Worm (Caenorhabditis elegans) whole organism, L4 larva: Measurements from ENCODE around the gene F58B6.1.

Experiments
- F44E2.7 ChIP-seq: fragments of 200-800 bp; sonication (Bioruptor generic); IDR thresholded peaks from 2 replicates; pipeline ENCODE4 v2.1.2; 2022; ENCODE audit warnings: missing genetic modification characterization, missing compliant biosample characterization
- R02D3.7 ChIP-seq: fragments of 150-350 bp; sonication (generic microtip); optimal IDR thresholded peaks from 3 replicates; lab custom pipeline; 2014; ENCODE audit warnings: missing biosample characterization, missing genetic modification characterization
- Y48G9A.11 ChIP-seq: fragments of 200-800 bp; sonication (Bioruptor generic); IDR thresholded peaks from 2 replicates; pipeline ENCODE4 v1.3.6; 2022; ENCODE audit warnings: missing genetic modification reagents, missing genetic modification characterization, missing compliant biosample characterization
- Y75B8A.6 ChIP-seq: fragments of 200-800 bp; sonication (Bioruptor generic); IDR thresholded peaks from 2 replicates; pipeline ENCODE4 v1.3.6; 2022; ENCODE audit warnings: missing genetic modification reagents, missing genetic modification characterization, missing compliant biosample characterization
- aha-1 ChIP-seq: fragments of 150-350 bp; peaks from one replicate; lab custom pipeline; 2014; ENCODE audit warnings: missing biosample characterization, missing genetic modification characterization
- aly-2 ChIP-seq: sonication (generic microtip); optimal IDR thresholded peaks from 2 replicates; lab custom pipeline; 2018; ENCODE audit warnings: missing biosample characterization, missing genetic modification characterization
- ama-1 ChIP-seq: fragments of 150-350 bp; optimal IDR thresholded peaks from 2 replicates; lab custom pipeline; 2014; ENCODE audit warnings: inconsistent platforms, mixed read lengths
- arid-1 ChIP-seq: fragments of 200-800 bp; sonication (Bioruptor generic); conservative IDR thresholded peaks from 2 replicates; pipeline ENCODE4 v1.3.6; 2022; ENCODE audit warnings: missing genetic modification reagents, missing genetic modification characterization, missing compliant biosample characterization
- ceh-28 ChIP-seq: fragments of 150-350 bp; optimal IDR thresholded peaks from 2 replicates; lab custom pipeline; 2014; ENCODE audit warnings: missing biosample characterization, missing genetic modification reagents, missing genetic modification characterization
- ceh-44 ChIP-seq: fragments of 200-800 bp; sonication (Bioruptor generic); IDR thresholded peaks from 2 replicates; pipeline ENCODE4 v1.3.6; 2022; ENCODE audit warnings: missing genetic modification reagents, missing genetic modification characterization, missing compliant biosample characterization
- ceh-82 ChIP-seq: sonication (generic microtip); optimal IDR thresholded peaks from 2 replicates; lab custom pipeline; 2017; ENCODE audit warnings: missing biosample characterization, missing genetic modification characterization
- daf-19 ChIP-seq: fragments of 200-800 bp; sonication (Bioruptor generic); conservative IDR thresholded peaks from 2 replicates; pipeline ENCODE4 v1.3.6; 2022; ENCODE audit warnings: missing genetic modification characterization, missing compliant biosample characterization
- daf-8 ChIP-seq: fragments of 200-800 bp; sonication (Bioruptor generic); IDR thresholded peaks from 2 replicates; pipeline ENCODE4 v1.3.6; 2022; ENCODE audit warnings: missing genetic modification characterization, missing compliant biosample characterization
- dmd-9 ChIP-seq: fragments of 200-800 bp; sonication (Bioruptor generic); IDR thresholded peaks from 2 replicates; pipeline ENCODE4 v1.3.6; 2022; ENCODE audit warnings: missing genetic modification reagents, missing genetic modification characterization, missing compliant biosample characterization
- fos-1 ChIP-seq: fragments of 150-350 bp; optimal IDR thresholded peaks from 2 replicates; lab custom pipeline; 2014; ENCODE audit warnings: missing biosample characterization, missing genetic modification characterization
- hif-1 ChIP-seq, 2 experiments: sonication (generic microtip); optimal IDR thresholded peaks; 2 replicates each; lab custom pipeline; 2016 to 2017; ENCODE audit warnings: missing compliant biosample characterization in 2 of 2, missing genetic modification characterization in 2 of 2, missing genetic modification reagents in 2 of 2, missing genotype in 2 of 2, mild to moderate bottlenecking in 1 of 2
- hlh-30 ChIP-seq: sonication (generic microtip); optimal IDR thresholded peaks from 2 replicates; lab custom pipeline; 2017; ENCODE audit warnings: antibody characterized with exemption, mild to moderate bottlenecking, missing genetic modification characterization, missing compliant biosample characterization; ENCODE audit not compliant: insufficient read depth
- hmg-1.1 ChIP-seq: fragments of 200-800 bp; sonication (Bioruptor generic); IDR thresholded peaks from 2 replicates; pipeline ENCODE4 v1.3.6; 2022; ENCODE audit warnings: missing genetic modification reagents, missing genetic modification characterization, missing compliant biosample characterization
- lin-15B ChIP-seq: fragments of 150-350 bp; sonication (generic microtip); optimal IDR thresholded peaks from 3 replicates; lab custom pipeline; 2014; ENCODE audit warnings: missing biosample characterization, missing genetic modification characterization
- lin-29 ChIP-seq: fragments of 200-800 bp; sonication (Bioruptor generic); IDR thresholded peaks from 2 replicates; pipeline ENCODE4 v1.3.6; 2022; ENCODE audit warnings: missing genetic modification reagents, missing genetic modification characterization, missing compliant biosample characterization
- lin-38 ChIP-seq: fragments of 200-800 bp; sonication (Bioruptor generic); IDR thresholded peaks from 2 replicates; pipeline ENCODE4 v1.3.6; 2022; ENCODE audit warnings: missing genetic modification reagents, missing genetic modification characterization, missing compliant biosample characterization
- lin-39 ChIP-seq: fragments of 150-350 bp; optimal IDR thresholded peaks from 2 replicates; lab custom pipeline; 2014; ENCODE audit warnings: missing biosample characterization, missing genetic modification reagents, missing genetic modification characterization
- madf-9 ChIP-seq: fragments of 200-800 bp; sonication (Bioruptor generic); conservative IDR thresholded peaks from 2 replicates; pipeline ENCODE4 v1.3.6; 2022; ENCODE audit warnings: missing genetic modification reagents, missing genetic modification characterization, missing compliant biosample characterization
- mdl-1 ChIP-seq, 2 experiments: fragments of 150-350 bp in 1 of 2; sonication (generic microtip) in 1 of 2; optimal IDR thresholded peaks; 2 replicates each; lab custom pipeline; 2014 to 2017; ENCODE audit warnings: missing biosample characterization in 2 of 2, missing genetic modification characterization in 2 of 2
- mdt-29 ChIP-seq: fragments of 200-800 bp; sonication (Bioruptor generic); IDR thresholded peaks from 2 replicates; pipeline ENCODE4 v1.3.6; 2022; ENCODE audit warnings: missing genetic modification reagents, missing genetic modification characterization, missing compliant biosample characterization
- mep-1 ChIP-seq: fragments of 150-350 bp; sonication (generic microtip); optimal IDR thresholded peaks from 3 replicates; lab custom pipeline; 2014; ENCODE audit warnings: missing biosample characterization, missing genetic modification characterization
- mes-2 ChIP-seq: sonication (generic microtip); optimal IDR thresholded peaks from 2 replicates; lab custom pipeline; 2016; ENCODE audit warnings: missing genotype, mild to moderate bottlenecking, missing genetic modification characterization, missing compliant biosample characterization; ENCODE audit not compliant: poor library complexity, severe bottlenecking
- mxl-3 ChIP-seq: fragments of 200-800 bp; sonication (Bioruptor generic); optimal IDR thresholded peaks from 2 replicates; lab custom pipeline; 2018; ENCODE audit warnings: mild to moderate bottlenecking, missing genetic modification characterization, missing compliant biosample characterization
- nhr-25 ChIP-seq: sonication (generic microtip); optimal IDR thresholded peaks from 2 replicates; lab custom pipeline; 2017; ENCODE audit warnings: missing genetic modification characterization, mild to moderate bottlenecking, missing compliant biosample characterization, antibody characterized with exemption, moderate library complexity, borderline replicate concordance; ENCODE audit not compliant: insufficient read depth
- nhr-6 ChIP-seq: fragments of 150-350 bp; optimal IDR thresholded peaks from 2 replicates; lab custom pipeline; 2014; ENCODE audit warnings: missing biosample characterization, missing genetic modification characterization
- pqm-1 ChIP-seq: sonication (generic microtip); optimal IDR thresholded peaks from 2 replicates; lab custom pipeline; 2017; ENCODE audit warnings: missing biosample characterization, missing genetic modification characterization
- sdz-12 ChIP-seq: fragments of 200-800 bp; sonication (Bioruptor generic); optimal IDR thresholded peaks from 2 replicates; lab custom pipeline; 2018; ENCODE audit warnings: mild to moderate bottlenecking, missing genetic modification characterization, missing compliant biosample characterization
- snpc-1.2 ChIP-seq: fragments of 200-800 bp; sonication (Bioruptor generic); IDR thresholded peaks from 2 replicates; pipeline ENCODE4 v1.3.6; 2022; ENCODE audit warnings: missing genetic modification reagents, missing genetic modification characterization, missing compliant biosample characterization
- spr-1 ChIP-seq: sonication (generic microtip); optimal IDR thresholded peaks from 2 replicates; lab custom pipeline; 2016; ENCODE audit warnings: mild to moderate bottlenecking, missing genetic modification characterization, missing compliant biosample characterization
- spr-3 ChIP-seq: fragments of 200-800 bp; sonication (Bioruptor generic); optimal IDR thresholded peaks from 2 replicates; lab custom pipeline; 2018; ENCODE audit warnings: mild to moderate bottlenecking, missing genetic modification characterization, missing compliant biosample characterization
- unc-130 ChIP-seq: sonication (generic microtip); optimal IDR thresholded peaks from 2 replicates; lab custom pipeline; 2016; ENCODE audit warnings: missing genetic modification reagents, missing genetic modification characterization, missing compliant biosample characterization
- unc-62 ChIP-seq, 3 experiments: fragments of 150-350 bp in 1 of 3; sonication (generic microtip); optimal IDR thresholded peaks in 2 of 3; peaks in 1 of 3; 1 replicate in 1 of 3; 2 replicates in 2 of 3; lab custom pipeline; 2014 to 2017; ENCODE audit warnings: missing biosample characterization in 3 of 3, missing genetic modification characterization in 3 of 3, missing genetic modification reagents in 3 of 3, missing genotype in 1 of 3
- zag-1 ChIP-seq: fragments of 150-350 bp; optimal IDR thresholded peaks from 2 replicates; lab custom pipeline; 2014; ENCODE audit warnings: missing biosample characterization, missing genetic modification characterization
- zip-2 ChIP-seq: fragments of 150-350 bp; optimal IDR thresholded peaks from 2 replicates; lab custom pipeline; 2014; ENCODE audit warnings: missing biosample characterization, missing genetic modification characterization

F58B6.1 gene

DNA sequence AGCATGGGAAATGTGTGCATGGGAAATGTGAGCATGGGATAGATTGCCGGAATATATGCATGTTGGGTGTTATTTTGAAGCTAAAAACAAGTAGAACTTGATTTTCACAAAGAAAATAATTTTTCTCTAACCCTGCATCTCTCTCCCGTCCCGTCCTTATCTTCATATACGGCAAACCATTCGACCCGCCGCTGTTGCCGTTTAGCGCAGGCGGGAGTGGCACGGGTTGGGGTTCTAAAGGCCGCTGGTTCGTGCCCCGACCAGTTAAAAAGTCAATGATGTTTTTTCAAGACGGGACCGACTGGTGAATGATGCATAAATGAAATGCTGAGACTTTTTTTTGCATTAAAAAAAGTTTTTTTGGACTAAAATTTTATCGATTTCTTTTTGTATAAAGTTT lies 6.5 kb upstream of the F58B6.1 start (continued):
- TF ChIP-seq unc-130, result peak; percentile 66
- TF ChIP-seq mxl-3, result peak; percentile 34
- TF ChIP-seq aha-1, result peak; percentile 92
- peak; percentile 74 for TF ChIP-seq madf-9
- TF ChIP-seq Y48G9A.11 (GFP tag; lab: Robert Waterston, UW), result peak; percentile 67
- TF ChIP-seq lin-38 (GFP tag; lab: Robert Waterston, UW), result peak; percentile 76
- no peak for TF ChIP-seq daf-19 (GFP tag; lab: Robert Waterston, UW)
- TF ChIP-seq R02D3.7 (tag; lab: Kevin White, UChicago), result no peak
- peak; percentile 43; the same call in 1 of the 2 replicates for TF ChIP-seq snpc-1.2
- TF ChIP-seq, all 104 proteins: peak for 37

DNA sequence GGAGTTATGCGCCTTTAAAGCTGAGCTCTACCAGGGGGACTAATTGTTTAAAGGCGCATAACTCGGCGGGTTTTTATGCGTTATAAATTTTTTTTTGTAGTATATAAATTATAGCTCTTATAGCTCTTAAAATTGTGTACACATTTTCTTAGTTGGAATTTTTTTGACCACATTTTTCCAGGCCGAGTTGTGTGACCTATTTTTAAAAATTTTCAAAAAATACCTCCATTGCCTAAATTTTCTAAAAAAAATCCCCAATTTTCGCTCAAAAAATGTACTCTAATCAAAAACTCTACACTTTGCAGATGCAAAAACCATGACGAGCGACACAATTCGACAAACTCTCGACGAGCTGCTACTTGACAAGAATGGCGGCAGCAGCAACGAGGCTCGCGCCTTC lies 12.8 kb downstream of the F58B6.1 start, which contains the start of gene exc-6:
Gene exc-6, plus strand, starts transcription at position 301 of the 400 bp plus-strand sequence.
- TF ChIP-seq zag-1 (tag; lab: Kevin White, UChicago) (no peak), unc-62 (GFP tag; optimal IDR thresholded peaks at IDR 0.05 in 1 of 2; lab: Kevin White, UChicago) (peak in 1 of 2 experiments; percentile 61), unc-62 (tag; optimal IDR thresholded peaks at IDR 0.05; lab: Kevin White, UChicago) (no peak)

DNA sequence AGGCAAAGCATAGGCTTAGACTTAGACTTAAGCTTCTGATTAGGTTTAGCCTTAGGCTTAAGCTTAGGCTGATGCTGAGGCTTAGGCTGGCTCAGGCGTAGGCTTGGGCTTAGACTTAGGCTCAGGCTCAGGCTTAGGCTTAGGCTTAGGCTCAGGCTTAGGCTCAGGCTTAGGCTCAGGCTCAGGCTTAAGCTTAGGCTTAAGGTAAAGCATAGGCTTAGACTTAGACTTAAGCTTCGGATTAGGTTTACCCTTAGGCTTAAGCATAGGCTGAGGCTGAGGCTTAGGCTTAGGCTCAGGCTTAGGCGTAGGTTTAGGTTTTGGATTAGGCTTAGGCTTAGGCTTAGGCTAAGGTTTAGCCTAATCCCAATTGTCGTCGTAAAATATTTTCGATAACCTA lies 16.2 kb downstream of the F58B6.1 start:
- no peak for TF ChIP-seq lin-15B (tag; lab: Kevin White, UChicago)
- TF ChIP-seq, all 104 proteins: peak for 0

DNA sequence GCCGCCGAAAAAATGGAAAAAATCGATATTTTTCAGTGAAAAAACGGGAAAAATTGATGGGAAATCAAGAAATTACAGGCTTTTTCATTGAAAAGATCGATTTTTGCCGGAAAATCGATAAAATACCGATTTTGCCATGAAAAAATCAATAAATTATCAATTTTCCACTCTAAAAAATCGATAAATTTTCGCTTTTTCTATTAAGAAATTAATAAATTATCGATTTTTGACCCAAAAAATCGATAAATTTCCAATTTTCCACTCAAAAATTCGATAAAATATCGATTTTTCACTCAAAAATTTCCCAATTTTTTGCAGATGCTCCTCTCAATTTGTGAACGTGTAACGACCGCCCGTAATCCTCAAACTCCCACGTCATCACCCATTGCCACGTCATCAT lies 21.3 kb downstream of the F58B6.1 start:
- TF ChIP-seq hmg-1.1 (no peak), ceh-28 (tag; lab: Kevin White, UChicago) (peak; percentile 86)

DNA sequence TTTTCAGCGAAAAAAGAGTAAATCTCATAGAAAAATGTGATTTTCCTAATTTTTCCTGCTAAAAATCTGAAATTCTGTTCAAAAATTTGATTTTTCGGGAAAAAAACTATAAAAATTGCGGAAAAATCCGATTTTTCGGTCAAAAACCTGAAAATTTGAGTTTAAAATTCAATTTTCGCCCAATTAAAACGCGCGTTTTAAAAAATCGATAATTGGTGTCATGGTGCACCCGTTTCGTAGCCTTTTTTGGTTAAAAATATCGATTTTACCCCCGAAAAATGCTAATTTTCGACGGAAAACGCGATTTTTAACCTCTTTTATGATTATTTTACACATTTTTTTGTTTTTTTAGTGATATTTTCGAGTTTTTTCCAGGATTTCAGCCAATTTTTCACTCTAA lies 30.8 kb downstream of the F58B6.1 start:
- peak; percentile 48 for TF ChIP-seq ceh-28 (tag; lab: Kevin White, UChicago)
- TF ChIP-seq Y75B8A.6 (GFP tag; lab: Robert Waterston, UW), result no peak

DNA sequence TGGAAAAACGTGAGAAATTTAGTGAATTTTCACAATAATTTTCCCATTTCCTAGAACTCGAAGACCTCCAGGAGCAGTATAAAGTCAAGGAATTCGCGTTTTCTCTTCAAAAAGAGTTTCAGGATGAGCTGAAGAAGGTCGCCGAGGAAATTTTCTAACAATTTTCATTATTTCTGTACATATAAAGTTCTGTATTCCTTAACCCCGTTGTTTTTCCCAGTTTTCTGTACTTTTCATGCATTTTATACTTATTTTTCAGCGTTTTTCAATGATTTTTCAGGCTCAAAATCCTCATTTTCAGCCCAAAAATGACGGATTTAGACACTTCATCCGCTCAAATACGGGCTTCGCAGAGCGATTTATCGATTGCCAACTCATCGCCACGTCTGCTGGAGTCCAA lies 34.6 kb downstream of the F58B6.1 start, which contains the start of gene par-2:
Gene par-2, plus strand, starts transcription at position 301 of the 400 bp plus-strand sequence.
- TF ChIP-seq hlh-30 (tag; lab: Kevin White, UChicago) (no peak), lin-15B (tag; lab: Kevin White, UChicago) (no peak), daf-8 (GFP tag; lab: Robert Waterston, UW) (no peak), aly-2 (tag; lab: Kevin White, UChicago) (no peak), pqm-1 (no peak), nhr-6 (tag; lab: Kevin White, UChicago) (no peak), mes-2 (no peak), fos-1 (tag; lab: Kevin White, UChicago) (no peak), sdz-12 (GFP tag; lab: Kevin White, UChicago) (no peak), nhr-25 (no peak), zip-2 (no peak), ceh-44 (no peak)
- TF ChIP-seq, all 104 proteins: peak for 0

DNA sequence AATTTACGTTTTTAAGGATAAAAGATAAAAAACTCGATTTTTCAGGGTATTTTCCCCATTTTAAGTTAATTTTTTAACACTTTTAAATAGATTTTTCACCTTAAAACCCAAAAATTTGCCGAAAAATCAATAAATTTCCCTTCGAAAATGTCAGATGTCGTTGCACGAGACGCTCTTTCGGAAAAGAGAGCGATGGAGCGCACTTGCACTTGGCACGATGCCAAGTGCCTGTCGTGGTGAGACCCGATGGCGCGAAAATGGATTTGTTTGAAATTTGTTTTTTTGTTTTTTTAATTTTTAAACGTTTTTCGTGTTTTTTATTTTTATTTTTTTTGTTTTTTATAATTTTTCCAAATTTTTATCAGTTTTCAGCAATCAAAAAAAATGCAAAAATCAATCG lies 35.2 kb downstream of the F58B6.1 start, which contains the start of the genes rab-18 and kbp-4:
Gene rab-18, minus strand, starts transcription at position 240 of the 400 bp plus-strand sequence.
Gene kbp-4, plus strand, starts transcription at position 366 of the 400 bp plus-strand sequence.
- TF ChIP-seq mdl-1 (tag; optimal IDR thresholded peaks at IDR 0.05; lab: Kevin White, UChicago) (peak; percentile 56 to 96), ceh-82 (tag; lab: Kevin White, UChicago) (no peak), lin-29 (no peak), F44E2.7 (GFP tag; lab: Robert Waterston, UW) (no peak), snpc-1.2 (0 out of 2 replicates have a peak, but pooled peaks have one; percentile 20), spr-1 (tag; lab: Kevin White, UChicago) (peak; percentile 76), lin-39 (tag; lab: Kevin White, UChicago) (no peak), ama-1 (lab: Kevin White, UChicago) (peak; percentile 68), R02D3.7 (tag; lab: Kevin White, UChicago) (no peak), hif-1 (tag; optimal IDR thresholded peaks at IDR 0.05; lab: Kevin White, UChicago) (peak in 1 of 2 experiments; percentile 71), aha-1 (peak; percentile 99), Y75B8A.6 (GFP tag; lab: Robert Waterston, UW) (no peak), arid-1 (GFP tag; lab: Robert Waterston, UW) (peak; percentile 75), dmd-9 (0 out of 2 replicates have a peak, but pooled peaks have one; percentile 39), mdt-29 (peak; percentile 70; the same call in 1 of the 2 replicates), mep-1 (tag; lab: Kevin White, UChicago) (peak; percentile 98), hlh-30 (tag; lab: Kevin White, UChicago) (peak; percentile 100), spr-3 (GFP tag; lab: Kevin White, UChicago) (no peak), fos-1 (tag; lab: Kevin White, UChicago) (no peak)
